Worm (Caenorhabditis elegans): ENCODE data around the gene F56A8.8.
"Not testable (repeated sequence)": the region's sequence is repeated elsewhere in the genome, so short reads cannot be mapped to it uniquely, and the experiment has no call there.

- TF ChIP-seq W03F9.2, him-1 (tag; optimal IDR thresholded peaks at IDR 0.05): not testable (repeated sequence)
These were observed 7.5 kb downstream of the F56A8.8 start, which contains the start of gene set-25 for ce11 chrIII:13292971-13293514.

All from whole organism, L4/young adult.